Fruit fly (Drosophila melanogaster) whole organism, embryonic: ENCODE results near the gene mts.

Experiments used
- Awh ChIP-seq: fragments of 200-800 bp; sonication (Bioruptor generic); IDR thresholded peaks from 2 replicates; pipeline ENCODE4, ENCODE4 v1.3.6; 2022; ENCODE audit warnings: missing biosample characterization, missing genetic modification characterization
- BtbVII ChIP-seq: fragments of 200-800 bp; sonication (Bioruptor generic); optimal IDR thresholded peaks from 3 replicates; lab custom pipeline; 2017; ENCODE audit warnings: missing biosample characterization, mild to moderate bottlenecking, missing genetic modification characterization
- CG11085 ChIP-seq: fragments of 200-800 bp; sonication (Bioruptor generic); IDR thresholded peaks from 2 replicates; pipeline ENCODE4 v1.3.6; 2022; ENCODE audit warnings: missing biosample characterization, missing genetic modification characterization
- CG11723 ChIP-seq: fragments of 200-800 bp; sonication (Bioruptor generic); optimal IDR thresholded peaks from 2 replicates; lab custom pipeline; 2017; ENCODE audit warnings: missing biosample characterization, mild to moderate bottlenecking, missing genetic modification characterization
- CG12104 ChIP-seq: fragments of 200-800 bp; sonication (Bioruptor generic); optimal IDR thresholded peaks from 3 replicates; lab custom pipeline; 2016; ENCODE audit warnings: missing biosample characterization, missing genetic modification characterization
- CG12769 ChIP-seq: fragments of 200-800 bp; sonication (Bioruptor generic); optimal IDR thresholded peaks from 2 replicates; lab custom pipeline; 2019; ENCODE audit warnings: missing biosample characterization, mild to moderate bottlenecking, missing genetic modification characterization, moderate library complexity
- CG15696 ChIP-seq: fragments of 200-800 bp; sonication (Bioruptor generic); optimal IDR thresholded peaks from 2 replicates; lab custom pipeline; 2019; ENCODE audit warnings: missing biosample characterization, mild to moderate bottlenecking, missing genetic modification characterization, moderate library complexity
- CG1603 ChIP-seq: fragments of 200-800 bp; sonication (Bioruptor generic); optimal IDR thresholded peaks from 2 replicates; lab custom pipeline; 2019; ENCODE audit warnings: missing biosample characterization, mild to moderate bottlenecking, missing genetic modification characterization, moderate library complexity
- CG1647 ChIP-seq: fragments of 200-800 bp; sonication (Bioruptor generic); optimal IDR thresholded peaks from 3 replicates; lab custom pipeline; 2016; ENCODE audit warnings: missing biosample characterization, missing genetic modification characterization
- CG18619 ChIP-seq: fragments of 200-800 bp; sonication (Bioruptor generic); optimal IDR thresholded peaks from 3 replicates; lab custom pipeline; 2017; ENCODE audit warnings: missing biosample characterization, mild to moderate bottlenecking, missing genetic modification characterization
- CG2129 ChIP-seq: fragments of 200-800 bp; sonication (Bioruptor generic); IDR thresholded peaks from 2 replicates; pipeline ENCODE4 v1.3.6; 2022; ENCODE audit warnings: missing biosample characterization, missing genetic modification characterization; ENCODE audit not compliant: partially characterized antibody
- CG30403 ChIP-seq: fragments of 200-800 bp; sonication (Bioruptor generic); optimal IDR thresholded peaks from 3 replicates; lab custom pipeline; 2016; ENCODE audit warnings: missing biosample characterization, missing genetic modification characterization
- CG31441 ChIP-seq: fragments of 200-800 bp; sonication (Bioruptor generic); IDR thresholded peaks from 2 replicates; pipeline ENCODE4 v1.3.6; 2022; ENCODE audit warnings: missing biosample characterization, missing genetic modification characterization
- CG32772 ChIP-seq: fragments of 200-800 bp; sonication (Bioruptor generic); IDR thresholded peaks from 2 replicates; pipeline ENCODE4 v1.3.6; 2022; ENCODE audit warnings: missing biosample characterization, missing genetic modification characterization
- CG3281 ChIP-seq: fragments of 200-800 bp; sonication (Bioruptor generic); optimal IDR thresholded peaks from 3 replicates; lab custom pipeline; 2017; ENCODE audit warnings: missing biosample characterization, mild to moderate bottlenecking, missing genetic modification characterization
- CG34376 ChIP-seq: fragments of 200-800 bp; sonication (Bioruptor generic); optimal IDR thresholded peaks from 2 replicates; lab custom pipeline; 2018; ENCODE audit warnings: missing biosample characterization, mild to moderate bottlenecking, missing genetic modification characterization
- CG5180 ChIP-seq: fragments of 200-800 bp; sonication (Bioruptor generic); optimal IDR thresholded peaks from 3 replicates; lab custom pipeline; 2017; ENCODE audit warnings: missing biosample characterization, missing genetic modification characterization, mild to moderate bottlenecking, moderate library complexity, missing genetic modification reagents
- CG7745 ChIP-seq: fragments of 200-800 bp; sonication (Bioruptor generic); optimal IDR thresholded peaks from 2 replicates; lab custom pipeline; 2018; ENCODE audit warnings: missing biosample characterization, mild to moderate bottlenecking, missing genetic modification characterization, moderate library complexity
- CHES-1-like ChIP-seq: fragments of 200-800 bp; sonication (Bioruptor generic); optimal IDR thresholded peaks from 2 replicates; lab custom pipeline; 2016; ENCODE audit warnings: missing biosample characterization, missing genetic modification characterization
- Camta ChIP-seq: fragments of 200-800 bp; sonication (Bioruptor generic); optimal IDR thresholded peaks from 2 replicates; lab custom pipeline; 2016; ENCODE audit warnings: missing biosample characterization, missing genetic modification characterization
- Chrac-16 ChIP-seq: fragments of 200-800 bp; sonication (Bioruptor generic); optimal IDR thresholded peaks from 3 replicates; lab custom pipeline; 2016; ENCODE audit warnings: missing biosample characterization, missing genetic modification characterization
- Dbx ChIP-seq: fragments of 200-800 bp; sonication (Bioruptor generic); IDR thresholded peaks from 3 replicates; pipeline ENCODE4 v1.3.6; 2022; ENCODE audit warnings: missing biosample characterization, missing genetic modification characterization
- Eip74EF ChIP-seq, 2 experiments: fragments of 200-800 bp in 1 of 2; fragments of >200 bp in 1 of 2; sonication (Bioruptor generic) in 1 of 2; optimal IDR thresholded peaks; 2 replicates each; lab custom pipeline; 2017 to 2019; ENCODE audit warnings: missing biosample characterization in 2 of 2, missing genetic modification characterization in 2 of 2, mild to moderate bottlenecking in 1 of 2, moderate library complexity in 1 of 2
- Neu2 ChIP-seq: fragments of 200-800 bp; sonication (Bioruptor generic); optimal IDR thresholded peaks from 3 replicates; lab custom pipeline; 2016; ENCODE audit warnings: missing biosample characterization, missing genetic modification characterization, borderline replicate concordance
- NfI ChIP-seq: fragments of 200-800 bp; sonication (Bioruptor generic); optimal IDR thresholded peaks from 3 replicates; lab custom pipeline; 2018; ENCODE audit warnings: missing biosample characterization, mild to moderate bottlenecking, missing genetic modification characterization, moderate library complexity
- abd-A ChIP-seq: fragments of 200-800 bp; sonication (Bioruptor generic); optimal IDR thresholded peaks from 3 replicates; lab custom pipeline; 2019; ENCODE audit warnings: missing biosample characterization, mild to moderate bottlenecking, missing genetic modification characterization, moderate library complexity
- al ChIP-seq: fragments of 200-800 bp; sonication (Bioruptor generic); IDR thresholded peaks from 2 replicates; pipeline ENCODE4 v1.3.6; 2022; ENCODE audit warnings: missing biosample characterization, missing genetic modification characterization
- bsh ChIP-seq, 2 experiments: fragments of 200-800 bp; sonication (Bioruptor generic); optimal IDR thresholded peaks; 2 replicates each; lab custom pipeline; 2017 to 2018; ENCODE audit warnings: mild to moderate bottlenecking in 2 of 2, missing biosample characterization in 2 of 2, missing genetic modification characterization in 2 of 2, moderate library complexity in 1 of 2
- chinmo ChIP-seq: fragments of 200-800 bp; sonication (Bioruptor generic); IDR thresholded peaks from 4 replicates; pipeline ENCODE4 v1.3.6; 2022; ENCODE audit warnings: missing biosample characterization, missing genetic modification characterization; ENCODE audit not compliant: partially characterized antibody
- ci ChIP-seq: fragments of 200-800 bp; sonication (Bioruptor generic); IDR thresholded peaks from 3 replicates; pipeline ENCODE4 v1.3.6; 2022; ENCODE audit warnings: missing biosample characterization, missing genetic modification characterization
- da ChIP-seq: fragments of 200-800 bp; sonication (Bioruptor generic); optimal IDR thresholded peaks from 2 replicates; lab custom pipeline; 2016; ENCODE audit warnings: missing biosample characterization, missing genetic modification characterization
- dan ChIP-seq: fragments of 200-800 bp; sonication (Bioruptor generic); IDR thresholded peaks from 2 replicates; pipeline ENCODE4 v1.3.6; 2022; ENCODE audit warnings: missing biosample characterization, missing genetic modification characterization
- dati ChIP-seq: fragments of 200-800 bp; sonication (Bioruptor generic); IDR thresholded peaks from 2 replicates; pipeline ENCODE4 v1.3.6; 2022; ENCODE audit warnings: missing biosample characterization, missing genetic modification characterization
- dysf ChIP-seq: fragments of 200-800 bp; sonication (Bioruptor generic); IDR thresholded peaks from 3 replicates; pipeline ENCODE4 v1.3.6; 2022; ENCODE audit warnings: missing biosample characterization, missing genetic modification characterization
- ham ChIP-seq: fragments of 200-800 bp; sonication (Bioruptor generic); IDR thresholded peaks from 2 replicates; pipeline ENCODE4 v1.3.6; 2022; ENCODE audit warnings: missing biosample characterization, missing genetic modification characterization
- her ChIP-seq: fragments of 200-800 bp; sonication (Bioruptor generic); optimal IDR thresholded peaks from 2 replicates; lab custom pipeline; 2016; ENCODE audit warnings: missing biosample characterization, missing genetic modification characterization
- jing ChIP-seq: fragments of 200-800 bp; sonication (Bioruptor generic); optimal IDR thresholded peaks from 2 replicates; lab custom pipeline; 2018; ENCODE audit warnings: missing biosample characterization, mild to moderate bottlenecking, missing genetic modification characterization
- jumu ChIP-seq: fragments of 200-800 bp; sonication (Bioruptor generic); optimal IDR thresholded peaks from 3 replicates; lab custom pipeline; 2016; ENCODE audit warnings: missing biosample characterization, missing genetic modification characterization
- kay ChIP-seq: fragments of 200-800 bp; sonication (Bioruptor generic); optimal IDR thresholded peaks from 2 replicates; lab custom pipeline; 2016; ENCODE audit warnings: missing biosample characterization, missing genetic modification characterization
- klu ChIP-seq: fragments of 200-800 bp; sonication (Bioruptor generic); IDR thresholded peaks from 2 replicates; pipeline ENCODE4 v1.3.6; 2022; ENCODE audit warnings: missing biosample characterization, missing genetic modification characterization
- mam ChIP-seq: fragments of 200-800 bp; sonication (Bioruptor generic); optimal IDR thresholded peaks from 3 replicates; lab custom pipeline; 2016; ENCODE audit warnings: missing biosample characterization, missing genetic modification characterization
- mirr ChIP-seq: fragments of 200-800 bp; sonication (Bioruptor generic); optimal IDR thresholded peaks from 3 replicates; lab custom pipeline; 2018; ENCODE audit warnings: missing biosample characterization, mild to moderate bottlenecking, missing genetic modification characterization
- peb ChIP-seq: fragments of 200-800 bp; sonication (Bioruptor generic); IDR thresholded peaks from 2 replicates; pipeline ENCODE4 v1.3.6; 2022; ENCODE audit warnings: missing biosample characterization, missing genetic modification characterization
- repo ChIP-seq: fragments of 200-800 bp; sonication (Bioruptor generic); optimal IDR thresholded peaks from 2 replicates; lab custom pipeline; 2016; ENCODE audit warnings: missing biosample characterization, missing genetic modification characterization
- so ChIP-seq: fragments of 200-800 bp; sonication (Bioruptor generic); IDR thresholded peaks from 3 replicates; pipeline ENCODE4 v1.3.6; 2022; ENCODE audit warnings: missing biosample characterization, missing genetic modification characterization
- toy ChIP-seq: fragments of 200-800 bp; sonication (Bioruptor generic); IDR thresholded peaks from 2 replicates; pipeline ENCODE4 v1.3.6; 2022; ENCODE audit warnings: missing biosample characterization, missing genetic modification characterization
- twi ChIP-seq: fragments of 200-800 bp; optimal IDR thresholded peaks from 2 replicates; lab custom pipeline; 2019; ENCODE audit warnings: missing biosample characterization, mild to moderate bottlenecking, missing genetic modification characterization, moderate library complexity
- wdn ChIP-seq: fragments of 200-800 bp; sonication (Bioruptor generic); IDR thresholded peaks from 2 replicates; pipeline ENCODE4 v1.3.6; 2022; ENCODE audit warnings: missing biosample characterization, missing genetic modification characterization
- zf30C ChIP-seq: fragments of 200-800 bp; sonication (Bioruptor generic); optimal IDR thresholded peaks from 3 replicates; lab custom pipeline; 2018; ENCODE audit warnings: missing biosample characterization, mild to moderate bottlenecking, missing genetic modification characterization

The mts gene

dm6 chr2L:7821279-7821848, 6.1 kb upstream of the mts start (continued):
- TF ChIP-seq CG11723 (GFP tag; lab: Kevin White, UChicago) (no peak), CG34376 (GFP tag; lab: Kevin White, UChicago) (peak; percentile 28)
- TF ChIP-seq, all 482 proteins: peak for 292

- TF ChIP-seq toy (no peak), dan (GFP tag; lab: Robert Waterston, UW) (no peak), wdn (no peak), jing (GFP tag; lab: Kevin White, UChicago) (no peak), CHES-1-like (GFP tag; lab: Kevin White, UChicago) (no peak), CG7745 (no peak), abd-A (tag; lab: Kevin White, UChicago) (peak; percentile 88), CG18619 (GFP tag; lab: Kevin White, UChicago) (peak; percentile 19), CG11085 (no peak), mam (GFP tag; lab: Kevin White, UChicago) (no peak), CG2129 (GFP tag; lab: Robert Waterston, UW) (no peak), Awh (GFP tag; lab: Robert Waterston, UW) (no peak), CG1603 (tag; lab: Kevin White, UChicago) (peak; percentile 17), so (GFP tag; lab: Robert Waterston, UW) (no peak), dysf (GFP tag; lab: Robert Waterston, UW) (no peak), CG30403 (GFP tag; lab: Kevin White, UChicago) (no peak), CG5180 (no peak), dati (GFP tag; lab: Robert Waterston, UW) (no peak), Camta (GFP tag; lab: Kevin White, UChicago) (peak; percentile 7), peb (no peak), CG31441 (no peak), chinmo (GFP tag; lab: Robert Waterston, UW) (peak; percentile 78; the same call in 1 of the 4 replicates), al (GFP tag; lab: Robert Waterston, UW) (no peak), CG3281 (GFP tag; lab: Kevin White, UChicago) (no peak), mirr (GFP tag; lab: Kevin White, UChicago) (peak; percentile 49), repo (no peak), Neu2 (GFP tag; lab: Kevin White, UChicago) (peak; percentile 65), ci (peak; percentile 75), CG12769 (tag; lab: Kevin White, UChicago) (peak; percentile 32), CG12104 (GFP tag; lab: Kevin White, UChicago) (no peak), NfI (GFP tag; lab: Kevin White, UChicago) (peak; percentile 36), Chrac-16 (GFP tag; lab: Kevin White, UChicago) (no peak), her (GFP tag; lab: Kevin White, UChicago) (no peak), klu (GFP tag; lab: Robert Waterston, UW) (0 out of 2 replicates have a peak, but pooled peaks have one; percentile 12), ham (GFP tag; lab: Robert Waterston, UW) (no peak), CG15696 (tag; lab: Kevin White, UChicago) (peak; percentile 10), bsh (GFP tag; optimal IDR thresholded peaks at IDR 0.05; lab: Kevin White, UChicago) (peak in 1 of 2 experiments; percentile 11), CG1647 (GFP tag; lab: Kevin White, UChicago) (no peak), BtbVII (GFP tag; lab: Kevin White, UChicago) (no peak), da (no peak), kay (GFP tag; lab: Kevin White, UChicago) (peak; percentile 93), zf30C (peak; percentile 49), jumu (GFP tag; lab: Kevin White, UChicago) (peak; percentile 31), Dbx (peak; percentile 27; the same call in 1 of the 3 replicates), Eip74EF (GFP tag; optimal IDR thresholded peaks at IDR 0.05; lab: Kevin White, UChicago) (no peak), twi (tag; lab: Kevin White, UChicago) (peak; percentile 53), CG32772 (GFP tag; lab: Robert Waterston, UW) (peak; percentile 86)
Measured at dm6 chr2L:7828231-7828630, 781 bp downstream of the mts start.
